Fruit fly (Drosophila melanogaster): ENCODE data around the gene CG14115.
A peak's percentile ranks its signal among the peaks of the same experiment; 100 is the strongest.

Gene CG14115

dm6 chr3L:13031326-13031725 lies 29.9 kb downstream of the CG14115 start:
- no peak for TF ChIP-seq noc (tag; optimal IDR thresholded peaks at IDR 0.05)

- TF ChIP-seq noc (tag; optimal IDR thresholded peaks at IDR 0.05), result peak; percentile 11
Observed at dm6 chr3L:13030055-13030634, 31.1 kb downstream of the CG14115 start.

- no peak for TF ChIP-seq noc (tag; optimal IDR thresholded peaks at IDR 0.05)
Observed at dm6 chr3L:13028740-13029139, 32.5 kb downstream of the CG14115 start, which contains the start of gene CG17672. TSS of gene CG17672 (plus strand) at chr3L:13028962.

- no peak for TF ChIP-seq noc (tag; optimal IDR thresholded peaks at IDR 0.05)
Observed at dm6 chr3L:13027333-13027732, 33.9 kb downstream of the CG14115 start.

dm6 chr3L:13026872-13027271 lies 34.4 kb downstream of the CG14115 start:
- TF ChIP-seq noc (tag; optimal IDR thresholded peaks at IDR 0.05), result no peak

- TF ChIP-seq noc (tag; optimal IDR thresholded peaks at IDR 0.05), result no peak
Observed at dm6 chr3L:13026337-13026736, 34.9 kb downstream of the CG14115 start, which contains the start of gene Zmynd10. TSS of gene Zmynd10 (minus strand) at chr3L:13026437.

- peak; percentile 36 for TF ChIP-seq noc (tag; optimal IDR thresholded peaks at IDR 0.05)
Observed at dm6 chr3L:13022854-13023560, 38.2 kb downstream of the CG14115 start, which contains the start of gene RpS12. TSS of gene RpS12 (plus strand) at chr3L:13023352.

dm6 chr3L:13022160-13022853 lies 38.9 kb downstream of the CG14115 start, which contains the start of gene Adk2:
TSS of gene Adk2 (minus strand) at chr3L:13022688.
- TF ChIP-seq noc (tag; optimal IDR thresholded peaks at IDR 0.05), result peak; percentile 16

dm6 chr3L:13021727-13022126 lies 39.5 kb downstream of the CG14115 start:
- peak; percentile 77 for TF ChIP-seq noc (tag; optimal IDR thresholded peaks at IDR 0.05)

- peak; percentile 62 for TF ChIP-seq noc (tag; optimal IDR thresholded peaks at IDR 0.05)
Observed at dm6 chr3L:13019249-13019956, 41.8 kb downstream of the CG14115 start.

- peak; percentile 92 for TF ChIP-seq noc (tag; optimal IDR thresholded peaks at IDR 0.05)
Observed at dm6 chr3L:13017803-13018324, 43.4 kb downstream of the CG14115 start, which contains the start of the genes mRpL20 and Icmt. TSS of gene mRpL20 (minus strand) at chr3L:13017867. TSS of gene Icmt (plus strand) at chr3L:13018266.

dm6 chr3L:13015823-13016465 lies 45.3 kb downstream of the CG14115 start, which contains the start of gene CG11267:
TSS of gene CG11267 (plus strand) at chr3L:13016050.
- TF ChIP-seq noc (tag; optimal IDR thresholded peaks at IDR 0.05), result peak; percentile 42

dm6 chr3L:13015195-13015822 lies 45.9 kb downstream of the CG14115 start, which contains the start of gene MICAL-like:
TSS of gene MICAL-like (minus strand) at chr3L:13015332.
- no peak for TF ChIP-seq noc (tag; optimal IDR thresholded peaks at IDR 0.05)

dm6 chr3L:13014693-13015092 lies 46.5 kb downstream of the CG14115 start:
- TF ChIP-seq noc (tag; optimal IDR thresholded peaks at IDR 0.05), result no peak

Measured in whole organism, larva.